Fruit fly (Drosophila melanogaster) whole organism, adult: ENCODE results near the gene crc.

Source experiments
- CG14711 ChIP-seq: fragments of 200-800 bp; sonication (Bioruptor generic); optimal IDR thresholded peaks from 2 replicates; lab custom pipeline; 2018; ENCODE audit warnings: missing biosample characterization, mild to moderate bottlenecking, missing genetic modification characterization, moderate library complexity
- CG33017 ChIP-seq: fragments of 200-800 bp; sonication (Bioruptor generic); optimal IDR thresholded peaks from 2 replicates; lab custom pipeline; 2018; ENCODE audit warnings: missing biosample characterization, mild to moderate bottlenecking, missing genetic modification characterization, moderate library complexity
- CG7045 ChIP-seq: fragments of 200-800 bp; sonication (Bioruptor generic); optimal IDR thresholded peaks from 2 replicates; lab custom pipeline; 2017; ENCODE audit warnings: missing biosample characterization, mild to moderate bottlenecking, missing genetic modification characterization
- Mnt ChIP-seq: fragments of 200-800 bp; sonication (Bioruptor generic); optimal IDR thresholded peaks from 2 replicates; lab custom pipeline; 2016; ENCODE audit warnings: missing biosample characterization, mild to moderate bottlenecking, missing genetic modification characterization
- bab1 ChIP-seq: fragments of 200-800 bp; sonication (Bioruptor generic); optimal IDR thresholded peaks from 3 replicates; lab custom pipeline; 2019; ENCODE audit warnings: missing biosample characterization, mild to moderate bottlenecking, missing genetic modification characterization, moderate library complexity
- kay ChIP-seq: fragments of 200-800 bp; sonication (Bioruptor generic); peaks from one replicate; lab custom pipeline; 2016; ENCODE audit warnings: missing biosample characterization, missing genetic modification characterization, borderline replicate concordance

- TF ChIP-seq kay (GFP tag; lab: Kevin White, UChicago) (no peak), CG33017 (tag; lab: Kevin White, UChicago) (no peak), Mnt (GFP tag; lab: Kevin White, UChicago) (no peak), CG7045 (GFP tag; lab: Kevin White, UChicago) (no peak), CG14711 (tag; lab: Kevin White, UChicago) (no peak), bab1 (GFP tag; lab: Kevin White, UChicago) (no peak)
These were observed 13.8 kb downstream of the crc start for dm6 chr2L:21324438-21324890.
